Fruit fly (Drosophila melanogaster) whole organism, adult: ENCODE data around the gene Pph13.

Experiments used
- CG11617 ChIP-seq: fragments of 200-800 bp; sonication (Bioruptor generic); optimal IDR thresholded peaks from 2 replicates; lab custom pipeline; 2017; ENCODE audit warnings: mild to moderate bottlenecking, missing biosample characterization, missing genetic modification reagents, missing genetic modification characterization
- CG7101 ChIP-seq: fragments of 200-800 bp; sonication (Bioruptor generic); optimal IDR thresholded peaks from 2 replicates; lab custom pipeline; 2018; ENCODE audit warnings: missing biosample characterization, mild to moderate bottlenecking, missing genetic modification characterization, moderate library complexity
- Crg-1 ChIP-seq: fragments of 200-800 bp; sonication (Bioruptor generic); optimal IDR thresholded peaks from 2 replicates; lab custom pipeline; 2016; ENCODE audit warnings: missing biosample characterization, missing genetic modification characterization
- Mnt ChIP-seq: fragments of 200-800 bp; sonication (Bioruptor generic); optimal IDR thresholded peaks from 2 replicates; lab custom pipeline; 2016; ENCODE audit warnings: missing biosample characterization, mild to moderate bottlenecking, missing genetic modification characterization
- cnc ChIP-seq, 2 experiments: fragments of >200 bp; optimal IDR thresholded peaks; 2 replicates each; lab custom pipeline; 2017
- pad ChIP-seq: fragments of 200-800 bp; sonication (Bioruptor generic); optimal IDR thresholded peaks from 3 replicates; lab custom pipeline; 2017; ENCODE audit warnings: missing biosample characterization, missing genetic modification characterization, mild to moderate bottlenecking, moderate library complexity, missing genetic modification reagents

dm6 chr2L:594048-594447 lies 16.8 kb downstream of the Pph13 start:
- TF ChIP-seq Mnt (GFP tag; lab: Kevin White, UChicago) (no peak), CG11617 (GFP tag; lab: Kevin White, UChicago) (no peak), CG7101 (tag; lab: Kevin White, UChicago) (no peak), pad (GFP tag; lab: Kevin White, UChicago) (no peak), Crg-1 (GFP tag; lab: Kevin White, UChicago) (no peak), cnc (optimal IDR thresholded peaks at IDR 0.05; lab: Kevin White, UChicago) (no peak)
